Worm (Caenorhabditis elegans) whole organism, early embryonic: ENCODE results near the gene pifk-1.
"Not testable (repeated sequence)": the region's sequence is repeated elsewhere in the genome, so short reads cannot be mapped to it uniquely, and the experiment has no call there.

Source experiments
- B0310.2 ChIP-seq: sonication (generic microtip); optimal IDR thresholded peaks from 2 replicates; lab custom pipeline; 2016; ENCODE audit warnings: mild to moderate bottlenecking, missing genetic modification characterization, missing compliant biosample characterization
- F13C5.2 ChIP-seq: sonication (generic microtip); optimal IDR thresholded peaks from 2 replicates; lab custom pipeline; 2017; ENCODE audit warnings: mild to moderate bottlenecking, missing genetic modification characterization, inconsistent platforms, missing compliant biosample characterization
- aly-1 ChIP-seq: sonication (generic microtip); optimal IDR thresholded peaks from 2 replicates; lab custom pipeline; 2016; ENCODE audit warnings: missing genetic modification characterization, missing compliant biosample characterization
- ama-1 ChIP-seq: fragments of 150-350 bp; optimal IDR thresholded peaks from 2 replicates; lab custom pipeline; 2014
- ceh-36 ChIP-seq: sonication (generic microtip); optimal IDR thresholded peaks from 2 replicates; lab custom pipeline; 2016; ENCODE audit warnings: missing genetic modification characterization, inconsistent platforms, missing compliant biosample characterization
- ets-7 ChIP-seq: sonication (generic microtip); optimal IDR thresholded peaks from 2 replicates; lab custom pipeline; 2016; ENCODE audit warnings: missing genotype, missing genetic modification characterization, missing compliant biosample characterization
- hmbx-1 ChIP-seq: sonication (generic microtip); optimal IDR thresholded peaks from 2 replicates; lab custom pipeline; 2016; ENCODE audit warnings: mild to moderate bottlenecking, missing genetic modification characterization, missing compliant biosample characterization
- hmg-4 ChIP-seq: fragments of 200-800 bp; sonication (Bioruptor generic); optimal IDR thresholded peaks from 2 replicates; lab custom pipeline; 2018; ENCODE audit warnings: mild to moderate bottlenecking, missing genetic modification characterization, missing compliant biosample characterization
- scrt-1 ChIP-seq: fragments of 200-800 bp; sonication (Bioruptor generic); IDR thresholded peaks from 2 replicates; pipeline ENCODE4 v1.3.6; 2022; ENCODE audit warnings: missing genetic modification characterization, missing compliant biosample characterization
- sea-1 ChIP-seq: fragments of 200-800 bp; sonication (Bioruptor generic); conservative IDR thresholded peaks from 2 replicates; pipeline ENCODE4 v1.3.6; 2022; ENCODE audit warnings: missing genetic modification characterization, missing compliant biosample characterization
- tbx-11 ChIP-seq: fragments of 200-800 bp; sonication (Bioruptor generic); IDR thresholded peaks from 2 replicates; pipeline ENCODE4 v1.3.6; 2022; ENCODE audit warnings: missing genetic modification characterization, missing compliant biosample characterization
- tbx-37 ChIP-seq: fragments of 200-800 bp; sonication (Bioruptor generic); conservative IDR thresholded peaks from 2 replicates; pipeline ENCODE4 v1.3.6; 2022; ENCODE audit warnings: missing genetic modification reagents, missing genetic modification characterization, missing compliant biosample characterization

ce11 chrX:943698-944097, 19.4 kb upstream of the pifk-1 start:
- TF ChIP-seq tbx-37 (GFP tag; lab: Robert Waterston, UW); sea-1 (GFP tag; lab: Robert Waterston, UW); ets-7 (tag; lab: Kevin White, UChicago); tbx-11; scrt-1 (GFP tag; lab: Robert Waterston, UW); ama-1 (lab: Kevin White, UChicago); hmg-4 (GFP tag; lab: Kevin White, UChicago); B0310.2; hmbx-1 (tag; lab: Kevin White, UChicago); ceh-36 (tag; lab: Kevin White, UChicago); aly-1 (tag; lab: Kevin White, UChicago); F13C5.2 (tag; lab: Kevin White, UChicago): not testable (repeated sequence)
